Worm (Caenorhabditis elegans) whole organism, midembryonic: ENCODE data around the gene srh-87.

Source experiments
- T22C8.4 ChIP-seq: fragments of 200-800 bp; sonication (Bioruptor generic); IDR thresholded peaks from 2 replicates; pipeline ENCODE4 v1.3.6; 2022; ENCODE audit warnings: missing genetic modification characterization, missing compliant biosample characterization
- cog-1 ChIP-seq: sonication (generic microtip); optimal IDR thresholded peaks from 2 replicates; lab custom pipeline; 2016; ENCODE audit warnings: missing genetic modification characterization, missing compliant biosample characterization
- flt-1 ChIP-seq: fragments of 200-800 bp; sonication (Bioruptor generic); IDR thresholded peaks from 2 replicates; pipeline ENCODE4 v1.3.6; 2022; ENCODE audit warnings: missing genetic modification characterization, missing compliant biosample characterization
- klf-2 ChIP-seq: fragments of 200-800 bp; sonication (Bioruptor generic); conservative IDR thresholded peaks from 2 replicates; pipeline ENCODE4 v1.3.6; 2022; ENCODE audit warnings: missing genetic modification reagents, missing genetic modification characterization, missing compliant biosample characterization
- med-1 ChIP-seq: sonication (generic microtip); optimal IDR thresholded peaks from 2 replicates; lab custom pipeline; 2017; ENCODE audit warnings: missing genetic modification characterization, mild to moderate bottlenecking, missing compliant biosample characterization, antibody characterized with exemption, missing genetic modification reagents; ENCODE audit not compliant: insufficient read depth
- tab-1 ChIP-seq: fragments of 200-800 bp; sonication (Bioruptor generic); IDR thresholded peaks from 2 replicates; pipeline ENCODE4 v1.3.6; 2022; ENCODE audit warnings: missing genetic modification characterization, missing compliant biosample characterization
- ztf-23 ChIP-seq: fragments of 200-800 bp; sonication (Bioruptor generic); IDR thresholded peaks from 2 replicates; pipeline ENCODE4 v1.3.6; 2022; ENCODE audit warnings: missing genetic modification reagents, missing genetic modification characterization, missing compliant biosample characterization
- ztf-29 ChIP-seq: fragments of 200-800 bp; sonication (Bioruptor generic); IDR thresholded peaks from 2 replicates; pipeline ENCODE4 v1.3.6; 2022; ENCODE audit warnings: missing genetic modification reagents, missing genetic modification characterization, missing compliant biosample characterization

- TF ChIP-seq flt-1 (GFP tag; lab: Robert Waterston, UW) (no peak), T22C8.4 (GFP tag; lab: Robert Waterston, UW) (no peak), tab-1 (GFP tag; lab: Robert Waterston, UW) (no peak), ztf-29 (GFP tag; lab: Robert Waterston, UW) (no peak), klf-2 (GFP tag; lab: Robert Waterston, UW) (no peak), cog-1 (tag; lab: Kevin White, UChicago) (no peak), med-1 (no peak), ztf-23 (no peak)
Measured at ce11 chrV:2964786-2965185, 19.3 kb upstream of the srh-87 start, which contains the start of gene srh-88.
